Fruit fly (Drosophila melanogaster) whole organism, embryonic: Measurements from ENCODE around the gene CG33325.

Source experiments
- Asciz ChIP-seq: fragments of 200-800 bp; sonication (Bioruptor generic); optimal IDR thresholded peaks from 2 replicates; lab custom pipeline; 2017; ENCODE audit warnings: missing biosample characterization, mild to moderate bottlenecking, missing genetic modification characterization, missing genetic modification reagents
- Atf3 ChIP-seq: fragments of 200-800 bp; sonication (Bioruptor generic); optimal IDR thresholded peaks from 3 replicates; lab custom pipeline; 2016; ENCODE audit warnings: missing biosample characterization, missing genetic modification characterization
- B-H2 ChIP-seq: fragments of 200-800 bp; sonication (Bioruptor generic); optimal IDR thresholded peaks from 2 replicates; lab custom pipeline; 2018; ENCODE audit warnings: missing biosample characterization, mild to moderate bottlenecking, missing genetic modification characterization
- CG10321 ChIP-seq: fragments of 200-800 bp; sonication (Bioruptor generic); IDR thresholded peaks from 2 replicates; pipeline ENCODE4 v1.3.6; 2022; ENCODE audit warnings: missing biosample characterization, missing genetic modification characterization
- CG10543 ChIP-seq: fragments of 200-800 bp; sonication (Bioruptor generic); optimal IDR thresholded peaks from 3 replicates; lab custom pipeline; 2017; ENCODE audit warnings: missing biosample characterization, mild to moderate bottlenecking, missing genetic modification characterization, moderate library complexity
- CG11504 ChIP-seq: fragments of 200-800 bp; sonication (Bioruptor generic); optimal IDR thresholded peaks from 3 replicates; lab custom pipeline; 2019; ENCODE audit warnings: missing biosample characterization, mild to moderate bottlenecking, missing genetic modification characterization, moderate library complexity
- CG14965 ChIP-seq: fragments of 200-800 bp; sonication (Bioruptor generic); optimal IDR thresholded peaks from 2 replicates; lab custom pipeline; 2016; ENCODE audit warnings: missing biosample characterization, missing genetic modification characterization, borderline replicate concordance
- CG15696 ChIP-seq: fragments of 200-800 bp; sonication (Bioruptor generic); optimal IDR thresholded peaks from 2 replicates; lab custom pipeline; 2019; ENCODE audit warnings: missing biosample characterization, mild to moderate bottlenecking, missing genetic modification characterization, moderate library complexity
- CG17568 ChIP-seq: fragments of 200-800 bp; sonication (Bioruptor generic); optimal IDR thresholded peaks from 2 replicates; lab custom pipeline; 2018; ENCODE audit warnings: missing biosample characterization, mild to moderate bottlenecking, missing genetic modification characterization, moderate library complexity
- CG1832 ChIP-seq: fragments of 200-800 bp; sonication (Bioruptor generic); optimal IDR thresholded peaks from 2 replicates; lab custom pipeline; 2017; ENCODE audit warnings: missing biosample characterization, mild to moderate bottlenecking, missing genetic modification characterization, inconsistent platforms
- CG18599 ChIP-seq: fragments of 200-800 bp; sonication (Bioruptor generic); optimal IDR thresholded peaks from 3 replicates; lab custom pipeline; 2017; ENCODE audit warnings: missing biosample characterization, missing genetic modification characterization, mild to moderate bottlenecking, moderate library complexity, missing genetic modification reagents
- CG2889 ChIP-seq: fragments of 200-800 bp; sonication (Bioruptor generic); IDR thresholded peaks from 3 replicates; pipeline ENCODE4 v1.3.6; 2022; ENCODE audit warnings: missing biosample characterization, missing genetic modification characterization
- CG4854 ChIP-seq: fragments of 200-800 bp; sonication (Bioruptor generic); optimal IDR thresholded peaks from 2 replicates; lab custom pipeline; 2016; ENCODE audit warnings: missing biosample characterization, missing genetic modification characterization, inconsistent platforms
- CG6272 ChIP-seq: fragments of 200-800 bp; sonication (Bioruptor generic); IDR thresholded peaks from 2 replicates; pipeline ENCODE4 v1.3.6; 2022; ENCODE audit warnings: missing biosample characterization, missing genetic modification characterization
- CG6791 ChIP-seq: fragments of 200-800 bp; sonication (Bioruptor generic); IDR thresholded peaks from 3 replicates; pipeline ENCODE4 v1.3.6; 2022; ENCODE audit warnings: missing biosample characterization, missing genetic modification characterization; ENCODE audit not compliant: partially characterized antibody
- CG7556 ChIP-seq: fragments of 200-800 bp; sonication (Bioruptor generic); optimal IDR thresholded peaks from 2 replicates; lab custom pipeline; 2017; ENCODE audit warnings: missing biosample characterization, mild to moderate bottlenecking, missing genetic modification characterization
- CG8290 ChIP-seq, 3 experiments: fragments of 200-800 bp; sonication (Bioruptor generic); optimal IDR thresholded peaks; 2 replicates each; lab custom pipeline; 2016 to 2019; ENCODE audit warnings: missing biosample characterization in 3 of 3, missing genetic modification characterization in 3 of 3, mild to moderate bottlenecking in 2 of 3, moderate library complexity in 1 of 3
- CkIIα-i1 ChIP-seq: fragments of 200-800 bp; sonication (Bioruptor generic); IDR thresholded peaks from 2 replicates; pipeline ENCODE4 v1.3.6; 2022; ENCODE audit warnings: missing biosample characterization, missing genetic modification characterization
- Dll ChIP-seq: fragments of 200-800 bp; sonication (Bioruptor generic); IDR thresholded peaks from 4 replicates; pipeline ENCODE4 v1.3.6; 2022; ENCODE audit warnings: missing biosample characterization, missing genetic modification characterization; ENCODE audit not compliant: partially characterized antibody
- E2f1 ChIP-seq: fragments of 200-800 bp; sonication (Bioruptor generic); IDR thresholded peaks from 2 replicates; pipeline ENCODE4 v1.3.6; 2022; ENCODE audit warnings: missing biosample characterization, missing genetic modification characterization
- Elba2 ChIP-seq: fragments of 200-800 bp; sonication (Bioruptor generic); optimal IDR thresholded peaks from 3 replicates; lab custom pipeline; 2016; ENCODE audit warnings: missing biosample characterization, missing genetic modification characterization
- HmgD ChIP-seq: fragments of 200-800 bp; sonication (Bioruptor generic); optimal IDR thresholded peaks from 3 replicates; lab custom pipeline; 2016; ENCODE audit warnings: missing biosample characterization, missing genetic modification characterization
- Hr78 ChIP-seq, 2 experiments: fragments of 200-800 bp in 1 of 2; fragments of >200 bp in 1 of 2; sonication (Bioruptor generic) in 1 of 2; optimal IDR thresholded peaks; 2 replicates each; lab custom pipeline; 2017 to 2019; ENCODE audit warnings: missing biosample characterization in 2 of 2, missing genetic modification characterization in 2 of 2, mild to moderate bottlenecking in 1 of 2, moderate library complexity in 1 of 2
- Lim3 ChIP-seq: fragments of 200-800 bp; sonication (Bioruptor generic); IDR thresholded peaks from 2 replicates; pipeline ENCODE4 v1.3.6; 2022; ENCODE audit warnings: missing biosample characterization, missing genetic modification characterization
- Mes4 ChIP-seq: fragments of 200-800 bp; sonication (Bioruptor generic); optimal IDR thresholded peaks from 2 replicates; lab custom pipeline; 2016; ENCODE audit warnings: missing biosample characterization, missing genetic modification characterization
- Myb ChIP-seq: fragments of 200-800 bp; sonication (Bioruptor generic); optimal IDR thresholded peaks from 2 replicates; lab custom pipeline; 2016; ENCODE audit warnings: missing biosample characterization, missing genetic modification characterization
- Oaz ChIP-seq: fragments of 200-800 bp; sonication (Bioruptor generic); IDR thresholded peaks from 2 replicates; pipeline ENCODE4 v1.3.6; 2022; ENCODE audit warnings: missing biosample characterization, missing genetic modification characterization
- Oli ChIP-seq: fragments of 200-800 bp; sonication (Bioruptor generic); optimal IDR thresholded peaks from 2 replicates; lab custom pipeline; 2018; ENCODE audit warnings: missing biosample characterization, mild to moderate bottlenecking, missing genetic modification characterization, moderate library complexity
- Ptx1 ChIP-seq: fragments of 200-800 bp; sonication (Bioruptor generic); IDR thresholded peaks from 2 replicates; pipeline ENCODE4 v1.3.6; 2022; ENCODE audit warnings: missing biosample characterization, missing genetic modification characterization
- Side ChIP-seq: fragments of 200-800 bp; sonication (Bioruptor generic); optimal IDR thresholded peaks from 2 replicates; lab custom pipeline; 2016; ENCODE audit warnings: missing biosample characterization, missing genetic modification characterization
- Sry-β ChIP-seq: fragments of 200-800 bp; sonication (Bioruptor generic); optimal IDR thresholded peaks from 2 replicates; lab custom pipeline; 2018; ENCODE audit warnings: missing biosample characterization, mild to moderate bottlenecking, missing genetic modification characterization, moderate library complexity
- Stat92E ChIP-seq, 3 experiments: fragments of >200 bp in 2 of 3; fragments of 200-800 bp in 1 of 3; sonication (Bioruptor generic) in 1 of 3; optimal IDR thresholded peaks; 2 replicates each; lab custom pipeline; 2017 to 2019; ENCODE audit warnings: missing biosample characterization in 3 of 3, missing genetic modification characterization in 3 of 3, mild to moderate bottlenecking in 1 of 3, moderate library complexity in 1 of 3
- TFAM ChIP-seq: fragments of 200-800 bp; sonication (Bioruptor generic); optimal IDR thresholded peaks from 2 replicates; lab custom pipeline; 2017; ENCODE audit warnings: missing biosample characterization, missing genetic modification characterization, inconsistent platforms
- ara ChIP-seq: fragments of 200-800 bp; sonication (Bioruptor generic); IDR thresholded peaks from 2 replicates; pipeline ENCODE4 v1.3.6; 2022; ENCODE audit warnings: missing biosample characterization, missing genetic modification characterization
- ato ChIP-seq: fragments of 200-800 bp; sonication (Bioruptor generic); IDR thresholded peaks from 2 replicates; pipeline ENCODE4 v1.3.6; 2022; ENCODE audit warnings: missing biosample characterization, missing genetic modification characterization; ENCODE audit not compliant: partially characterized antibody
- croc ChIP-seq: fragments of 200-800 bp; sonication (Bioruptor generic); conservative IDR thresholded peaks from 3 replicates; pipeline ENCODE4 v1.3.6; 2022; ENCODE audit warnings: missing biosample characterization, missing genetic modification characterization
- crp ChIP-seq, 2 experiments: fragments of 200-800 bp; sonication (Bioruptor generic); optimal IDR thresholded peaks; 2 replicates in 1 of 2; 3 replicates in 1 of 2; lab custom pipeline; 2017; ENCODE audit warnings: missing biosample characterization in 2 of 2, missing genetic modification characterization in 2 of 2, mild to moderate bottlenecking in 1 of 2, moderate library complexity in 1 of 2
- fu2 ChIP-seq: fragments of 200-800 bp; sonication (Bioruptor generic); optimal IDR thresholded peaks from 2 replicates; lab custom pipeline; 2016; ENCODE audit warnings: missing biosample characterization, missing genetic modification characterization
- grau ChIP-seq: fragments of 200-800 bp; optimal IDR thresholded peaks from 3 replicates; lab custom pipeline; 2019; ENCODE audit warnings: missing biosample characterization, mild to moderate bottlenecking, missing genetic modification characterization, moderate library complexity
- gsb-n ChIP-seq: fragments of 200-800 bp; sonication (Bioruptor generic); optimal IDR thresholded peaks from 3 replicates; lab custom pipeline; 2018; ENCODE audit warnings: missing biosample characterization, mild to moderate bottlenecking, missing genetic modification characterization
- lilli ChIP-seq: fragments of 200-800 bp; sonication (Bioruptor generic); optimal IDR thresholded peaks from 3 replicates; lab custom pipeline; 2016; ENCODE audit warnings: missing biosample characterization, missing genetic modification characterization
- onecut ChIP-seq: fragments of 200-800 bp; sonication (Bioruptor generic); IDR thresholded peaks from 2 replicates; pipeline ENCODE4 v1.3.6; 2022; ENCODE audit warnings: missing biosample characterization, missing genetic modification characterization
- org-1 ChIP-seq: fragments of 200-800 bp; sonication (Bioruptor generic); optimal IDR thresholded peaks from 2 replicates; lab custom pipeline; 2017; ENCODE audit warnings: missing biosample characterization, missing genetic modification characterization
- row ChIP-seq: fragments of 200-800 bp; sonication (Bioruptor generic); IDR thresholded peaks from 3 replicates; pipeline ENCODE4 v1.3.6; 2022; ENCODE audit warnings: missing biosample characterization, missing genetic modification characterization
- slbo ChIP-seq: fragments of 200-800 bp; sonication (Bioruptor generic); IDR thresholded peaks from 2 replicates; pipeline ENCODE4 v1.3.6; 2022; ENCODE audit warnings: missing biosample characterization, missing genetic modification characterization
- slp2 ChIP-seq: fragments of 200-800 bp; sonication (Bioruptor generic); optimal IDR thresholded peaks from 2 replicates; lab custom pipeline; 2016; ENCODE audit warnings: missing biosample characterization, missing genetic modification characterization
- wdn ChIP-seq: fragments of 200-800 bp; sonication (Bioruptor generic); IDR thresholded peaks from 2 replicates; pipeline ENCODE4 v1.3.6; 2022; ENCODE audit warnings: missing biosample characterization, missing genetic modification characterization
- wor ChIP-seq: fragments of 200-800 bp; sonication (Bioruptor generic); IDR thresholded peaks from 2 replicates; pipeline ENCODE4 v1.3.6; 2022; ENCODE audit warnings: missing biosample characterization, missing genetic modification characterization
- z ChIP-seq: fragments of 200-800 bp; sonication (Bioruptor generic); IDR thresholded peaks from 3 replicates; pipeline ENCODE4 v1.3.6; 2022; ENCODE audit warnings: missing biosample characterization, missing genetic modification characterization
- zen ChIP-seq: fragments of 200-800 bp; sonication (Bioruptor generic); optimal IDR thresholded peaks from 3 replicates; lab custom pipeline; 2018; ENCODE audit warnings: missing biosample characterization, mild to moderate bottlenecking, missing genetic modification characterization, moderate library complexity

CG33325 gene

dm6 chr3R:8652731-8653130 lies 27.1 kb downstream of the CG33325 start, which contains the start of the genes Sys1 and Dhod (continued):
- TF ChIP-seq Elba2 (GFP tag; lab: Kevin White, UChicago) (no peak), E2f1 (peak; percentile 38; the same call in 1 of the 2 replicates), CG2889 (peak; percentile 44; the same call in 2 of the 3 replicates), row (GFP tag; lab: Robert Waterston, UW) (peak; percentile 93), CG15696 (tag; lab: Kevin White, UChicago) (peak; percentile 3), grau (tag; lab: Kevin White, UChicago) (peak; percentile 69), Ptx1 (GFP tag; lab: Robert Waterston, UW) (peak; percentile 71), CG1832 (GFP tag; lab: Kevin White, UChicago) (no peak), Oaz (no peak), Stat92E (GFP tag; optimal IDR thresholded peaks at IDR 0.05; lab: Kevin White, UChicago) (no peak), HmgD (GFP tag; lab: Kevin White, UChicago) (peak; percentile 12), org-1 (GFP tag; lab: Kevin White, UChicago) (no peak), Myb (GFP tag; lab: Kevin White, UChicago) (peak; percentile 19), Sry-β (GFP tag; lab: Kevin White, UChicago) (no peak), lilli (peak; percentile 89), CG10321 (GFP tag; lab: Robert Waterston, UW) (no peak), TFAM (no peak), Lim3 (GFP tag; lab: Robert Waterston, UW) (no peak), CG10543 (GFP tag; lab: Kevin White, UChicago) (peak; percentile 28), Asciz (GFP tag; lab: Kevin White, UChicago) (no peak), fu2 (GFP tag; lab: Kevin White, UChicago) (peak; percentile 63), CG7556 (GFP tag; lab: Kevin White, UChicago) (peak; percentile 33), slp2 (GFP tag; lab: Kevin White, UChicago) (peak; percentile 6), CG8290 (GFP tag; optimal IDR thresholded peaks at IDR 0.05; lab: Kevin White, UChicago) (peak; percentile 51), CG8290 (tag; optimal IDR thresholded peaks at IDR 0.05; lab: Kevin White, UChicago) (peak; percentile 13 to 58), ara (GFP tag; lab: Robert Waterston, UW) (no peak), CG17568 (GFP tag; lab: Kevin White, UChicago) (no peak), CG4854 (peak; percentile 51), gsb-n (peak; percentile 52), slbo (GFP tag; lab: Robert Waterston, UW) (peak; percentile 90), Oli (no peak), CkIIα-i1 (no peak), CG6272 (GFP tag; lab: Robert Waterston, UW) (peak; percentile 75), B-H2 (GFP tag; lab: Kevin White, UChicago) (peak; percentile 54), ato (GFP tag; lab: Robert Waterston, UW) (no peak), CG11504 (peak; percentile 58), Atf3 (GFP tag; lab: Kevin White, UChicago) (peak; percentile 60), z (no peak), CG14965 (GFP tag; lab: Kevin White, UChicago) (no peak), croc (GFP tag; lab: Robert Waterston, UW) (no peak), onecut (GFP tag; lab: Robert Waterston, UW) (peak; percentile 44), wdn (GFP tag; lab: Robert Waterston, UW) (peak; percentile 43; the same call in 1 of the 2 replicates), CG6791 (peak; percentile 72; the same call in 2 of the 3 replicates), Mes4 (no peak), wor (GFP tag; lab: Robert Waterston, UW) (peak; percentile 27; the same call in 1 of the 2 replicates), crp (GFP tag; optimal IDR thresholded peaks at IDR 0.05; lab: Kevin White, UChicago) (no peak), Side (peak; percentile 34), CG18599 (GFP tag; lab: Kevin White, UChicago) (peak; percentile 48), Dll (GFP tag; lab: Robert Waterston, UW) (peak; percentile 93), zen (peak; percentile 41), Hr78 (GFP tag; optimal IDR thresholded peaks at IDR 0.05; lab: Kevin White, UChicago) (no peak)
